Worm (Caenorhabditis elegans) whole organism, L4/young adult: ENCODE measurements around the gene eif-2Bgamma.

ENCODE experiments used
- W03F9.2 ChIP-seq: fragments of 150-350 bp; optimal IDR thresholded peaks from 2 replicates; lab custom pipeline; 2014; ENCODE audit warnings: missing biosample characterization, missing genetic modification characterization
- dao-5 ChIP-seq: sonication (generic microtip); optimal IDR thresholded peaks from 2 replicates; lab custom pipeline; 2016; ENCODE audit warnings: missing genotype, missing genetic modification characterization, moderate library complexity, missing compliant biosample characterization
- him-1 ChIP-seq: sonication (generic microtip); optimal IDR thresholded peaks from 2 replicates; lab custom pipeline; 2016; ENCODE audit warnings: missing genotype, missing genetic modification reagents, missing genetic modification characterization, missing compliant biosample characterization

- no peak for TF ChIP-seq dao-5 (tag; lab: Kevin White, UChicago)
- no peak for TF ChIP-seq him-1
- TF ChIP-seq W03F9.2 (tag; lab: Kevin White, UChicago): no peak
Measured at ce11 chrII:6975725-6976124, 8.3 kb upstream of the eif-2Bgamma start.
